Worm (Caenorhabditis elegans) whole organism, young adult: ENCODE measurements around the gene cee-1.

Source experiments
- hmg-1.2 ChIP-seq: fragments of 200-800 bp; sonication (Bioruptor generic); IDR thresholded peaks from 2 replicates; pipeline ENCODE4 v1.3.6; 2022; ENCODE audit warnings: missing genetic modification reagents, missing genetic modification characterization, missing compliant biosample characterization
- sdz-38 ChIP-seq: sonication (generic microtip); optimal IDR thresholded peaks from 2 replicates; lab custom pipeline; 2016; ENCODE audit warnings: missing genotype, missing genetic modification characterization, missing compliant biosample characterization
- snpc-4 ChIP-seq, 5 experiments: fragments of 150-350 bp in 1 of 5; sonication (generic microtip) in 4 of 5; optimal IDR thresholded peaks; 2 replicates each; lab custom pipeline; 2014 to 2018; ENCODE audit warnings: missing genetic modification characterization in 5 of 5, missing biosample characterization in 3 of 5, antibody characterized with exemption in 2 of 5, mild to moderate bottlenecking in 2 of 5, missing compliant biosample characterization in 2 of 5, missing genotype in 2 of 5, moderate library complexity in 2 of 5, missing genetic modification reagents in 1 of 5
- unc-62 ChIP-seq: fragments of 150-350 bp; optimal IDR thresholded peaks from 2 replicates; lab custom pipeline; 2014; ENCODE audit warnings: missing biosample characterization, missing genetic modification reagents, missing genetic modification characterization
- ztf-28 ChIP-seq: fragments of 200-800 bp; sonication (Bioruptor generic); IDR thresholded peaks from 2 replicates; pipeline ENCODE4 v1.3.6; 2022; ENCODE audit warnings: missing genetic modification reagents, missing genetic modification characterization, missing compliant biosample characterization

ce11 chrIII:4900260-4900659 is 12.2 kb upstream of the cee-1 start, which contains the start of gene tag-340:
- TF ChIP-seq ztf-28 (GFP tag; lab: Robert Waterston, UW), result no peak
- no peak for TF ChIP-seq snpc-4 (GFP tag; optimal IDR thresholded peaks at IDR 0.05; lab: Kevin White, UChicago)
- TF ChIP-seq snpc-4 (tag; optimal IDR thresholded peaks at IDR 0.05; lab: Kevin White, UChicago), result no peak
- no peak for TF ChIP-seq hmg-1.2
- TF ChIP-seq sdz-38 (tag; lab: Kevin White, UChicago), result no peak
- TF ChIP-seq unc-62 (GFP tag; lab: Kevin White, UChicago), result no peak
